Fruit fly (Drosophila melanogaster) whole organism, embryonic: ENCODE results near the gene Vm26Aa.
A peak's percentile ranks its signal among the peaks of the same experiment; 100 is the strongest.

Source experiments
- Atf-2 ChIP-seq: fragments of 200-800 bp; sonication (Bioruptor generic); optimal IDR thresholded peaks from 2 replicates; lab custom pipeline; 2016; ENCODE audit warnings: missing biosample characterization, missing genetic modification characterization
- Bteb2 ChIP-seq: fragments of 200-800 bp; sonication (Bioruptor generic); optimal IDR thresholded peaks from 2 replicates; lab custom pipeline; 2016; ENCODE audit warnings: missing biosample characterization, missing genetic modification characterization
- CG11093 ChIP-seq: fragments of 200-800 bp; sonication (Bioruptor generic); IDR thresholded peaks from 3 replicates; pipeline ENCODE4 v1.3.6; 2022; ENCODE audit warnings: missing biosample characterization, missing genetic modification characterization
- CG11695 ChIP-seq: fragments of 200-800 bp; sonication (Bioruptor generic); IDR thresholded peaks from 3 replicates; pipeline ENCODE4 v1.3.6; 2022; ENCODE audit warnings: missing biosample characterization, missing genetic modification characterization
- CG14710 ChIP-seq: fragments of 200-800 bp; sonication (Bioruptor generic); optimal IDR thresholded peaks from 3 replicates; lab custom pipeline; 2019; ENCODE audit warnings: missing biosample characterization, mild to moderate bottlenecking, missing genetic modification characterization, moderate library complexity
- CG1602 ChIP-seq: fragments of 200-800 bp; sonication (Bioruptor generic); optimal IDR thresholded peaks from 3 replicates; lab custom pipeline; 2016; ENCODE audit warnings: missing biosample characterization, missing genetic modification characterization
- CG1603 ChIP-seq: fragments of 200-800 bp; sonication (Bioruptor generic); optimal IDR thresholded peaks from 2 replicates; lab custom pipeline; 2019; ENCODE audit warnings: missing biosample characterization, mild to moderate bottlenecking, missing genetic modification characterization, moderate library complexity
- CG17328 ChIP-seq: fragments of 200-800 bp; sonication (Bioruptor generic); IDR thresholded peaks from 2 replicates; pipeline ENCODE4 v1.3.6; 2022; ENCODE audit warnings: missing biosample characterization, missing genetic modification characterization
- CG18262 ChIP-seq: fragments of 200-800 bp; optimal IDR thresholded peaks from 3 replicates; lab custom pipeline; 2019; ENCODE audit warnings: missing biosample characterization, mild to moderate bottlenecking, missing genetic modification characterization, moderate library complexity
- CG30431 ChIP-seq: fragments of 200-800 bp; sonication (Bioruptor generic); optimal IDR thresholded peaks from 2 replicates; lab custom pipeline; 2017; ENCODE audit warnings: missing biosample characterization, missing genetic modification characterization
- CG31365 ChIP-seq: fragments of 200-800 bp; sonication (Bioruptor generic); optimal IDR thresholded peaks from 2 replicates; lab custom pipeline; 2018; ENCODE audit warnings: missing biosample characterization, mild to moderate bottlenecking, missing genetic modification characterization
- CG33557 ChIP-seq: fragments of 200-800 bp; sonication (Bioruptor generic); optimal IDR thresholded peaks from 2 replicates; lab custom pipeline; 2019; ENCODE audit warnings: missing biosample characterization, mild to moderate bottlenecking, missing genetic modification characterization, moderate library complexity
- CG4424 ChIP-seq: fragments of 200-800 bp; sonication (Bioruptor generic); optimal IDR thresholded peaks from 3 replicates; lab custom pipeline; 2016; ENCODE audit warnings: missing biosample characterization, missing genetic modification characterization
- CG4730 ChIP-seq: fragments of 200-800 bp; sonication (Bioruptor generic); IDR thresholded peaks from 2 replicates; pipeline ENCODE4 v1.3.6; 2022; ENCODE audit warnings: missing biosample characterization, missing genetic modification characterization
- CG6254 ChIP-seq: fragments of 200-800 bp; sonication (Bioruptor generic); optimal IDR thresholded peaks from 3 replicates; lab custom pipeline; 2017; ENCODE audit warnings: mild to moderate bottlenecking, missing biosample characterization, missing genetic modification reagents, missing genetic modification characterization
- CG6683 ChIP-seq: fragments of 200-800 bp; sonication (Bioruptor generic); optimal IDR thresholded peaks from 2 replicates; lab custom pipeline; 2017; ENCODE audit warnings: missing biosample characterization, mild to moderate bottlenecking, missing genetic modification characterization, missing genetic modification reagents
- CHES-1-like ChIP-seq: fragments of 200-800 bp; sonication (Bioruptor generic); optimal IDR thresholded peaks from 2 replicates; lab custom pipeline; 2016; ENCODE audit warnings: missing biosample characterization, missing genetic modification characterization
- ERR ChIP-seq: fragments of 200-800 bp; sonication (Bioruptor generic); optimal IDR thresholded peaks from 2 replicates; lab custom pipeline; 2016; ENCODE audit warnings: missing biosample characterization, missing genetic modification characterization
- Ets65A ChIP-seq: fragments of 200-800 bp; sonication (Bioruptor generic); peaks from one replicate; lab custom pipeline; 2016; ENCODE audit warnings: missing biosample characterization, missing genetic modification characterization
- Fer1 ChIP-seq: fragments of 200-800 bp; sonication (Bioruptor generic); optimal IDR thresholded peaks from 2 replicates; lab custom pipeline; 2017; ENCODE audit warnings: missing biosample characterization, mild to moderate bottlenecking, missing genetic modification characterization
- HLH4C ChIP-seq: fragments of 200-800 bp; sonication (Bioruptor generic); IDR thresholded peaks from 3 replicates; pipeline ENCODE4 v1.3.6; 2022; ENCODE audit warnings: missing biosample characterization, missing genetic modification characterization; ENCODE audit not compliant: partially characterized antibody
- HLH54F ChIP-seq: fragments of 200-800 bp; sonication (Bioruptor generic); optimal IDR thresholded peaks from 3 replicates; lab custom pipeline; 2016; ENCODE audit warnings: missing biosample characterization, missing genetic modification characterization
- HmgD ChIP-seq: fragments of 200-800 bp; sonication (Bioruptor generic); optimal IDR thresholded peaks from 3 replicates; lab custom pipeline; 2016; ENCODE audit warnings: missing biosample characterization, missing genetic modification characterization
- NC2β ChIP-seq: fragments of 200-800 bp; sonication (Bioruptor generic); optimal IDR thresholded peaks from 2 replicates; lab custom pipeline; 2016; ENCODE audit warnings: missing biosample characterization, missing genetic modification characterization
- NfI ChIP-seq: fragments of 200-800 bp; sonication (Bioruptor generic); optimal IDR thresholded peaks from 3 replicates; lab custom pipeline; 2018; ENCODE audit warnings: missing biosample characterization, mild to moderate bottlenecking, missing genetic modification characterization, moderate library complexity
- Ssrp ChIP-seq: fragments of 200-800 bp; sonication (Bioruptor generic); optimal IDR thresholded peaks from 2 replicates; lab custom pipeline; 2018; ENCODE audit warnings: missing biosample characterization, mild to moderate bottlenecking, missing genetic modification characterization, moderate library complexity
- TFAM ChIP-seq: fragments of 200-800 bp; sonication (Bioruptor generic); optimal IDR thresholded peaks from 2 replicates; lab custom pipeline; 2017; ENCODE audit warnings: missing biosample characterization, missing genetic modification characterization, inconsistent platforms
- Tbp ChIP-seq: fragments of >200 bp; optimal IDR thresholded peaks from 2 replicates; lab custom pipeline; 2018; ENCODE audit warnings: missing biosample characterization, missing genetic modification characterization
- Vsx1 ChIP-seq: fragments of 200-800 bp; sonication (Bioruptor generic); optimal IDR thresholded peaks from 2 replicates; lab custom pipeline; 2017; ENCODE audit warnings: missing biosample characterization, mild to moderate bottlenecking, missing genetic modification characterization, missing genetic modification reagents
- ac ChIP-seq: fragments of 200-800 bp; sonication (Bioruptor generic); optimal IDR thresholded peaks from 3 replicates; lab custom pipeline; 2017; ENCODE audit warnings: missing biosample characterization, mild to moderate bottlenecking, missing genetic modification characterization
- bigmax ChIP-seq: fragments of 200-800 bp; sonication (Bioruptor generic); optimal IDR thresholded peaks from 2 replicates; lab custom pipeline; 2018; ENCODE audit warnings: missing biosample characterization, mild to moderate bottlenecking, missing genetic modification characterization
- dimm ChIP-seq: fragments of 200-800 bp; sonication (Bioruptor generic); IDR thresholded peaks from 2 replicates; pipeline ENCODE4 v1.3.6; 2022; ENCODE audit warnings: missing biosample characterization, missing genetic modification characterization
- gcm ChIP-seq: fragments of 200-800 bp; sonication (Bioruptor generic); optimal IDR thresholded peaks from 2 replicates; lab custom pipeline; 2019; ENCODE audit warnings: missing biosample characterization, mild to moderate bottlenecking, missing genetic modification characterization, moderate library complexity
- gsb ChIP-seq: fragments of 200-800 bp; sonication (Bioruptor generic); IDR thresholded peaks from 2 replicates; pipeline ENCODE4 v1.3.6; 2022; ENCODE audit warnings: missing biosample characterization, missing genetic modification characterization
- gsb-n ChIP-seq: fragments of 200-800 bp; sonication (Bioruptor generic); optimal IDR thresholded peaks from 3 replicates; lab custom pipeline; 2018; ENCODE audit warnings: missing biosample characterization, mild to moderate bottlenecking, missing genetic modification characterization
- lab ChIP-seq: fragments of 200-800 bp; sonication (Bioruptor generic); optimal IDR thresholded peaks from 3 replicates; lab custom pipeline; 2017; ENCODE audit warnings: missing biosample characterization, missing genetic modification characterization, mild to moderate bottlenecking, moderate library complexity, missing genetic modification reagents
- lov ChIP-seq, 2 experiments: fragments of 200-800 bp in 1 of 2; fragments of >200 bp in 1 of 2; sonication (Bioruptor generic) in 1 of 2; IDR thresholded peaks in 1 of 2; optimal IDR thresholded peaks in 1 of 2; 2 replicates in 1 of 2; 3 replicates in 1 of 2; pipeline versions ENCODE4 v1.3.6 to Lab custom; 2017 to 2022; ENCODE audit warnings: missing biosample characterization in 1 of 2, missing genetic modification characterization in 1 of 2
- maf-S ChIP-seq: fragments of 200-800 bp; sonication (Bioruptor generic); optimal IDR thresholded peaks from 2 replicates; lab custom pipeline; 2016; ENCODE audit warnings: missing biosample characterization, missing genetic modification characterization
- nau ChIP-seq: fragments of 200-800 bp; sonication (Bioruptor generic); optimal IDR thresholded peaks from 3 replicates; lab custom pipeline; 2017; ENCODE audit warnings: missing biosample characterization, mild to moderate bottlenecking, missing genetic modification characterization, missing genetic modification reagents
- sc ChIP-seq, 3 experiments: fragments of >200 bp in 2 of 3; fragments of 200-800 bp in 1 of 3; sonication (Bioruptor generic) in 1 of 3; optimal IDR thresholded peaks; 2 replicates in 2 of 3; 3 replicates in 1 of 3; lab custom pipeline; 2017; ENCODE audit warnings: mild to moderate bottlenecking in 1 of 3, missing biosample characterization in 1 of 3, missing genetic modification characterization in 1 of 3, missing genetic modification reagents in 1 of 3
- schlank ChIP-seq: fragments of 200-800 bp; sonication (Bioruptor generic); optimal IDR thresholded peaks from 2 replicates; lab custom pipeline; 2018; ENCODE audit warnings: missing biosample characterization, mild to moderate bottlenecking, missing genetic modification characterization
- sim ChIP-seq: fragments of 200-800 bp; sonication (Bioruptor generic); IDR thresholded peaks from 2 replicates; pipeline ENCODE4 v1.3.6; 2022; ENCODE audit warnings: missing biosample characterization, missing genetic modification characterization
- sisA ChIP-seq: fragments of 200-800 bp; sonication (Bioruptor generic); IDR thresholded peaks from 2 replicates; pipeline ENCODE4 v1.3.6; 2022; ENCODE audit warnings: missing biosample characterization, missing genetic modification characterization
- sob ChIP-seq: fragments of 200-800 bp; sonication (Bioruptor generic); IDR thresholded peaks from 2 replicates; pipeline ENCODE4 v1.3.6; 2022; ENCODE audit warnings: missing biosample characterization, missing genetic modification characterization
- stc ChIP-seq: fragments of 200-800 bp; sonication (Bioruptor generic); IDR thresholded peaks from 2 replicates; pipeline ENCODE4 v1.3.6; 2022; ENCODE audit warnings: missing biosample characterization, missing genetic modification characterization
- tgo ChIP-seq: fragments of 200-800 bp; sonication (Bioruptor generic); IDR thresholded peaks from 3 replicates; pipeline ENCODE4 v1.3.6; 2022; ENCODE audit warnings: missing biosample characterization, missing genetic modification characterization
- tin ChIP-seq: fragments of 200-800 bp; sonication (Bioruptor generic); optimal IDR thresholded peaks from 3 replicates; lab custom pipeline; 2016; ENCODE audit warnings: missing biosample characterization, missing genetic modification characterization
- tup ChIP-seq: fragments of 200-800 bp; sonication (Bioruptor generic); optimal IDR thresholded peaks from 2 replicates; lab custom pipeline; 2016; ENCODE audit warnings: missing biosample characterization, mild to moderate bottlenecking, missing genetic modification characterization, moderate library complexity
- vfl ChIP-seq: fragments of 200-800 bp; sonication (Bioruptor generic); optimal IDR thresholded peaks from 2 replicates; lab custom pipeline; 2016; ENCODE audit warnings: missing biosample characterization, missing genetic modification characterization
- zf30C ChIP-seq: fragments of 200-800 bp; sonication (Bioruptor generic); optimal IDR thresholded peaks from 3 replicates; lab custom pipeline; 2018; ENCODE audit warnings: missing biosample characterization, mild to moderate bottlenecking, missing genetic modification characterization

Vm26Aa gene

dm6 chr2L:5982334-5982987 is 22.3 kb upstream of the Vm26Aa start (continued):
- peak; percentile 56 for TF ChIP-seq CHES-1-like (GFP tag; lab: Kevin White, UChicago)
- TF ChIP-seq CG4424: peak; percentile 100
- TF ChIP-seq CG4730 (GFP tag; lab: Robert Waterston, UW): no peak
- no peak for TF ChIP-seq Vsx1 (GFP tag; lab: Kevin White, UChicago)
- peak; percentile 53 for TF ChIP-seq ERR (GFP tag; lab: Kevin White, UChicago)
- no peak for TF ChIP-seq sc (optimal IDR thresholded peaks at IDR 0.05; lab: Kevin White, UChicago)
- no peak for TF ChIP-seq sc (GFP tag; optimal IDR thresholded peaks at IDR 0.05; lab: Kevin White, UChicago)
- peak; percentile 29 for TF ChIP-seq ac (GFP tag; lab: Kevin White, UChicago)
- TF ChIP-seq lov (optimal IDR thresholded peaks at IDR 0.05; lab: Kevin White, UChicago): no peak
- TF ChIP-seq lov (GFP tag; IDR thresholded peaks at IDR 0.05; lab: Robert Waterston, UW): no peak
- TF ChIP-seq CG1602: peak; percentile 2
- TF ChIP-seq Atf-2 (GFP tag; lab: Kevin White, UChicago): no peak
- no peak for TF ChIP-seq CG6683 (GFP tag; lab: Kevin White, UChicago)
- no peak for TF ChIP-seq CG6254 (GFP tag; lab: Kevin White, UChicago)
- no peak for TF ChIP-seq NC2β (GFP tag; lab: Kevin White, UChicago)
- TF ChIP-seq CG30431: no peak
- no peak for TF ChIP-seq CG11093
- peak; percentile 30 for TF ChIP-seq NfI (GFP tag; lab: Kevin White, UChicago)
- peak; percentile 43 for TF ChIP-seq HmgD (GFP tag; lab: Kevin White, UChicago)
- TF ChIP-seq schlank (tag; lab: Kevin White, UChicago): no peak
- peak; percentile 32 for TF ChIP-seq tin
- TF ChIP-seq sisA: no peak
- no peak for TF ChIP-seq gcm (GFP tag; lab: Kevin White, UChicago)
- TF ChIP-seq maf-S: no peak
- no peak for TF ChIP-seq TFAM
- no peak for TF ChIP-seq dimm (GFP tag; lab: Robert Waterston, UW)
- TF ChIP-seq CG11695: no peak
- TF ChIP-seq HLH4C (GFP tag; lab: Robert Waterston, UW): no peak
- peak; percentile 39 for TF ChIP-seq lab (GFP tag; lab: Kevin White, UChicago)
- TF ChIP-seq CG1603 (tag; lab: Kevin White, UChicago): peak; percentile 56
- TF ChIP-seq CG31365: no peak
- TF ChIP-seq tgo (GFP tag; lab: Robert Waterston, UW): no peak
- no peak for TF ChIP-seq Tbp (GFP tag; lab: Kevin White, UChicago)
- peak; percentile 32 for TF ChIP-seq nau
- TF ChIP-seq zf30C (GFP tag; lab: Kevin White, UChicago): peak; percentile 9
- TF ChIP-seq Bteb2 (GFP tag; lab: Kevin White, UChicago): no peak
- TF ChIP-seq sob (GFP tag; lab: Robert Waterston, UW): no peak
- TF ChIP-seq Ssrp (tag; lab: Kevin White, UChicago): no peak
- TF ChIP-seq CG18262: peak; percentile 11
- peak; percentile 38 for TF ChIP-seq CG33557 (GFP tag; lab: Kevin White, UChicago)
- no peak for TF ChIP-seq CG17328 (GFP tag; lab: Robert Waterston, UW)
- peak; percentile 10 for TF ChIP-seq HLH54F (GFP tag; lab: Kevin White, UChicago)
- TF ChIP-seq bigmax (GFP tag; lab: Kevin White, UChicago): peak; percentile 55
- peak; percentile 13 for TF ChIP-seq gsb-n (tag; lab: Kevin White, UChicago)
- no peak for TF ChIP-seq vfl (GFP tag; lab: Kevin White, UChicago)
- TF ChIP-seq sim: no peak
- TF ChIP-seq CG14710 (tag; lab: Kevin White, UChicago): peak; percentile 43
- peak; percentile 47 for TF ChIP-seq Fer1 (GFP tag; lab: Kevin White, UChicago)
- TF ChIP-seq tup (GFP tag; lab: Kevin White, UChicago): no peak
- no peak for TF ChIP-seq stc (GFP tag; lab: Robert Waterston, UW)
- TF ChIP-seq gsb (GFP tag; lab: Robert Waterston, UW): no peak
- TF ChIP-seq Ets65A: no peak
